Fruit fly (Drosophila melanogaster): ENCODE results near the gene Cyp313a3.

The Cyp313a3 gene

dm6 chr3R:12239166-12239565, at the start of gene Cyp313a3:
Gene Cyp313a3, minus strand, starts transcription at chr3R:12239266.
- TF ChIP-seq insv (optimal IDR thresholded peaks at IDR 0.05) (no peak), h (optimal IDR thresholded peaks at IDR 0.05) (no peak), Sin3A (optimal IDR thresholded peaks at IDR 0.05) (no peak), psq (optimal IDR thresholded peaks at IDR 0.05) (no peak), Myc (optimal IDR thresholded peaks at IDR 0.05) (no peak), ttk (optimal IDR thresholded peaks at IDR 0.05) (no peak)

dm6 chr3R:12285589-12285988, 46.5 kb upstream of the Cyp313a3 start:
- TF ChIP-seq insv (optimal IDR thresholded peaks at IDR 0.05): no peak
- TF ChIP-seq Sin3A (optimal IDR thresholded peaks at IDR 0.05): no peak
- no peak for TF ChIP-seq ttk (optimal IDR thresholded peaks at IDR 0.05)
- TF ChIP-seq psq (optimal IDR thresholded peaks at IDR 0.05): no peak
- no peak for TF ChIP-seq h (optimal IDR thresholded peaks at IDR 0.05)
- TF ChIP-seq Myc (optimal IDR thresholded peaks at IDR 0.05): no peak

dm6 chr3R:12280729-12281342, 41.8 kb upstream of the Cyp313a3 start:
- no peak for TF ChIP-seq insv (optimal IDR thresholded peaks at IDR 0.05)
- TF ChIP-seq Myc (optimal IDR thresholded peaks at IDR 0.05): no peak
- no peak for TF ChIP-seq Sin3A (optimal IDR thresholded peaks at IDR 0.05)
- no peak for TF ChIP-seq ttk (optimal IDR thresholded peaks at IDR 0.05)
- no peak for TF ChIP-seq psq (optimal IDR thresholded peaks at IDR 0.05)
- TF ChIP-seq h (optimal IDR thresholded peaks at IDR 0.05): no peak

dm6 chr3R:12279019-12279418, 40.0 kb upstream of the Cyp313a3 start:
- TF ChIP-seq insv (optimal IDR thresholded peaks at IDR 0.05) (no peak), h (optimal IDR thresholded peaks at IDR 0.05) (no peak), Myc (optimal IDR thresholded peaks at IDR 0.05) (no peak), psq (optimal IDR thresholded peaks at IDR 0.05) (no peak), Sin3A (optimal IDR thresholded peaks at IDR 0.05) (no peak), ttk (optimal IDR thresholded peaks at IDR 0.05) (no peak)

- TF ChIP-seq h (optimal IDR thresholded peaks at IDR 0.05) (no peak), ttk (optimal IDR thresholded peaks at IDR 0.05) (no peak), Myc (optimal IDR thresholded peaks at IDR 0.05) (no peak), insv (optimal IDR thresholded peaks at IDR 0.05) (no peak), psq (optimal IDR thresholded peaks at IDR 0.05) (no peak), Sin3A (optimal IDR thresholded peaks at IDR 0.05) (no peak)
Observed at dm6 chr3R:12272826-12273225, 33.8 kb upstream of the Cyp313a3 start, which contains the start of gene Sfp87B. Gene Sfp87B, plus strand, starts transcription at chr3R:12273126.

dm6 chr3R:12270590-12270989, 31.5 kb upstream of the Cyp313a3 start, which contains the start of gene CG17738:
Gene CG17738, plus strand, starts transcription at chr3R:12270890.
- TF ChIP-seq ttk (optimal IDR thresholded peaks at IDR 0.05) (no peak), Myc (optimal IDR thresholded peaks at IDR 0.05) (no peak), psq (optimal IDR thresholded peaks at IDR 0.05) (no peak), insv (optimal IDR thresholded peaks at IDR 0.05) (no peak), Sin3A (optimal IDR thresholded peaks at IDR 0.05) (no peak), h (optimal IDR thresholded peaks at IDR 0.05) (no peak)

dm6 chr3R:12269889-12270403, 30.9 kb upstream of the Cyp313a3 start:
- TF ChIP-seq ttk (optimal IDR thresholded peaks at IDR 0.05) (no peak), psq (optimal IDR thresholded peaks at IDR 0.05) (no peak), Sin3A (optimal IDR thresholded peaks at IDR 0.05) (no peak), h (optimal IDR thresholded peaks at IDR 0.05) (no peak), insv (optimal IDR thresholded peaks at IDR 0.05) (no peak), Myc (optimal IDR thresholded peaks at IDR 0.05) (no peak)

dm6 chr3R:12260669-12261068, 21.6 kb upstream of the Cyp313a3 start, which contains the start of gene CG44038:
Gene CG44038, plus strand, starts transcription at chr3R:12260969.
- TF ChIP-seq Myc (optimal IDR thresholded peaks at IDR 0.05) (no peak), ttk (optimal IDR thresholded peaks at IDR 0.05) (no peak), insv (optimal IDR thresholded peaks at IDR 0.05) (no peak), h (optimal IDR thresholded peaks at IDR 0.05) (no peak), psq (optimal IDR thresholded peaks at IDR 0.05) (no peak), Sin3A (optimal IDR thresholded peaks at IDR 0.05) (no peak)

- TF ChIP-seq h (optimal IDR thresholded peaks at IDR 0.05) (no peak), psq (optimal IDR thresholded peaks at IDR 0.05) (no peak), ttk (optimal IDR thresholded peaks at IDR 0.05) (no peak), insv (optimal IDR thresholded peaks at IDR 0.05) (no peak), Sin3A (optimal IDR thresholded peaks at IDR 0.05) (no peak), Myc (optimal IDR thresholded peaks at IDR 0.05) (no peak)
Observed at dm6 chr3R:12259819-12260218, 20.8 kb upstream of the Cyp313a3 start.

dm6 chr3R:12259013-12259412, 19.9 kb upstream of the Cyp313a3 start:
- no peak for TF ChIP-seq insv (optimal IDR thresholded peaks at IDR 0.05)
- TF ChIP-seq ttk (optimal IDR thresholded peaks at IDR 0.05): no peak
- no peak for TF ChIP-seq Myc (optimal IDR thresholded peaks at IDR 0.05)
- no peak for TF ChIP-seq h (optimal IDR thresholded peaks at IDR 0.05)
- no peak for TF ChIP-seq Sin3A (optimal IDR thresholded peaks at IDR 0.05)
- no peak for TF ChIP-seq psq (optimal IDR thresholded peaks at IDR 0.05)

dm6 chr3R:12258437-12258836, 19.4 kb upstream of the Cyp313a3 start, which contains the start of the genes CG44037 and svp:
Gene CG44037, plus strand, starts transcription at chr3R:12258737.
Gene svp, plus strand, starts transcription at chr3R:12258737.
- no peak for TF ChIP-seq psq (optimal IDR thresholded peaks at IDR 0.05)
- no peak for TF ChIP-seq Myc (optimal IDR thresholded peaks at IDR 0.05)
- TF ChIP-seq ttk (optimal IDR thresholded peaks at IDR 0.05): no peak
- no peak for TF ChIP-seq Sin3A (optimal IDR thresholded peaks at IDR 0.05)
- TF ChIP-seq insv (optimal IDR thresholded peaks at IDR 0.05): no peak
- no peak for TF ChIP-seq h (optimal IDR thresholded peaks at IDR 0.05)

dm6 chr3R:12253887-12254286, 14.8 kb upstream of the Cyp313a3 start, which contains the start of gene CG3942:
Gene CG3942, plus strand, starts transcription at chr3R:12254187.
- TF ChIP-seq Sin3A (optimal IDR thresholded peaks at IDR 0.05) (no peak), psq (optimal IDR thresholded peaks at IDR 0.05) (no peak), h (optimal IDR thresholded peaks at IDR 0.05) (no peak), Myc (optimal IDR thresholded peaks at IDR 0.05) (no peak)

Measured in Kc167 (cell line).